Fruit fly (Drosophila melanogaster): ENCODE data around the gene CG18628.

The CG18628 gene

DNA sequence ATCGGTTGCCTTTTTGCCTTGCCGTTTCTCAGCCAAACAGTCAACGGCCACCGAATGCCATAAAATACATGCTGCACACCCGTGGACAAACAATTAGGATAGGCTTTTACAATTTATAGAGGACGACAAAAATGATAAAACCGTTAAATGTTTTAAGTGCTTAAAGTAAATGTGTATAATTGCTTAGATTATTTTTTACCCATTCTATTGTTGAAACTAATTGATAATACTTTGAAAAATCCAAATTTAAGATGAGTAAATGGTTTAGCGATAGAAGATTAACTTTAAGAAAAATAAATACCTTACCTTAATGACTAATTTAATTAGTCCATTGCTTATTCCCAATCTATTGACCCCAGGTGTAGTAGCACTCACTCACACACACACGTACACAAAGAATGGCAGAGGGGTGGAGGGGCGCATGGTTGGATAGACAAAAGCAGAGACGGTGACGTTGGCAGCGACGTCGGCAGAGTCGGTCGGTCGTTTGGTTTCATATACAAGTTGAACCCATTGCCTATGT lies 39.1 kb downstream of the CG18628 start (continued):
- TF ChIP-seq D19A (tag; optimal IDR thresholded peaks at IDR 0.05) (peak; percentile 93), CG33557 (GFP tag; optimal IDR thresholded peaks at IDR 0.05) (peak; percentile 91), prd (optimal IDR thresholded peaks at IDR 0.05) (no peak), prd (GFP tag; IDR thresholded peaks at IDR 0.05) (peak; percentile 95), peb (GFP tag; IDR thresholded peaks at IDR 0.05) (peak; percentile 95), CG4404 (GFP tag; IDR thresholded peaks at IDR 0.05) (peak; percentile 92), so (GFP tag; IDR thresholded peaks at IDR 0.05) (peak; percentile 94; the same call in 2 of the 3 replicates), ash1 (GFP tag; optimal IDR thresholded peaks at IDR 0.05) (no peak), nerfin-1 (tag; optimal IDR thresholded peaks at IDR 0.05) (peak; percentile 93), usp (GFP tag; optimal IDR thresholded peaks at IDR 0.05) (no peak), CG1647 (GFP tag; optimal IDR thresholded peaks at IDR 0.05) (peak; percentile 74), fd64A (GFP tag; optimal IDR thresholded peaks at IDR 0.05) (peak; percentile 82), Taf1 (GFP tag; IDR thresholded peaks at IDR 0.05) (peak; percentile 74; the same call in 1 of the 2 replicates), CG31441 (GFP tag; IDR thresholded peaks at IDR 0.05) (peak; percentile 90), CG34376 (GFP tag; optimal IDR thresholded peaks at IDR 0.05) (peak; percentile 92), Optix (GFP tag; IDR thresholded peaks at IDR 0.05) (no peak), CG7928 (GFP tag; optimal IDR thresholded peaks at IDR 0.05) (peak; percentile 63), CG2202 (tag; optimal IDR thresholded peaks at IDR 0.05) (peak; percentile 83), Vsx1 (GFP tag; optimal IDR thresholded peaks at IDR 0.05) (peak; percentile 94), Chrac-16 (GFP tag; optimal IDR thresholded peaks at IDR 0.05) (peak; percentile 87), TFAM (GFP tag; optimal IDR thresholded peaks at IDR 0.05) (peak; percentile 65), Dek (tag; optimal IDR thresholded peaks at IDR 0.05) (peak; percentile 95), dysf (GFP tag; IDR thresholded peaks at IDR 0.05) (peak; percentile 97), Hr39 (optimal IDR thresholded peaks at IDR 0.05) (no peak), lov (optimal IDR thresholded peaks at IDR 0.05) (no peak), lov (GFP tag; IDR thresholded peaks at IDR 0.05) (peak; percentile 75; the same call in 2 of the 3 replicates), fd3F (GFP tag; optimal IDR thresholded peaks at IDR 0.05) (peak; percentile 86), NFAT (GFP tag; IDR thresholded peaks at IDR 0.05) (peak; percentile 81), chif (GFP tag; optimal IDR thresholded peaks at IDR 0.05) (peak; percentile 84 to 91), CG8281 (tag; optimal IDR thresholded peaks at IDR 0.05) (peak; percentile 76), CG6175 (GFP tag; IDR thresholded peaks at IDR 0.05) (peak; percentile 79; the same call in 2 of the 3 replicates), bowl (GFP tag; IDR thresholded peaks at IDR 0.05) (peak; percentile 85), CG6272 (GFP tag; IDR thresholded peaks at IDR 0.05) (peak; percentile 76), da (GFP tag; optimal IDR thresholded peaks at IDR 0.05) (peak; percentile 64), row (GFP tag; IDR thresholded peaks at IDR 0.05) (peak; percentile 97), CG15479 (GFP tag; optimal IDR thresholded peaks at IDR 0.05) (peak; percentile 62), Atf-2 (GFP tag; optimal IDR thresholded peaks at IDR 0.05) (peak; percentile 79), Doc3 (GFP tag; IDR thresholded peaks at IDR 0.05; ENCODE audit: partially characterized antibody) (no peak), MBD-R2 (GFP tag; IDR thresholded peaks at IDR 0.05) (peak; percentile 76), E2f1 (GFP tag; IDR thresholded peaks at IDR 0.05) (peak; percentile 94), Pdp1 (GFP tag; optimal IDR thresholded peaks at IDR 0.05) (peak; percentile 86 to 95), CG31365 (tag; optimal IDR thresholded peaks at IDR 0.05) (peak; percentile 45), fu2 (GFP tag; optimal IDR thresholded peaks at IDR 0.05) (peak; percentile 80), odd (GFP tag; optimal IDR thresholded peaks at IDR 0.05) (peak; percentile 95), wdn (GFP tag; IDR thresholded peaks at IDR 0.05) (peak; percentile 91), gt (GFP tag; IDR thresholded peaks at IDR 0.05) (no peak; the same call in 1 of the 2 replicates), cas (GFP tag; IDR thresholded peaks at IDR 0.05) (peak; percentile 84), CG17802 (tag; optimal IDR thresholded peaks at IDR 0.05) (peak; percentile 58), ase (GFP tag; IDR thresholded peaks at IDR 0.05) (peak; percentile 92), hth (optimal IDR thresholded peaks at IDR 0.05) (no peak), CG8478 (optimal IDR thresholded peaks at IDR 0.05) (no peak), CG10267 (tag; optimal IDR thresholded peaks at IDR 0.05) (peak; percentile 92), HLH54F (GFP tag; optimal IDR thresholded peaks at IDR 0.05) (peak; percentile 86)
